Worm (Caenorhabditis elegans) whole organism, L1 larva: ENCODE data around the gene sar-1.
A peak's percentile ranks its signal among the peaks of the same experiment; 100 is the strongest.

ENCODE experiments used
- C04F5.9 ChIP-seq: sonication (generic microtip); optimal IDR thresholded peaks from 2 replicates; lab custom pipeline; 2016; ENCODE audit warnings: missing genetic modification characterization, missing compliant biosample characterization
- C34B4.2 ChIP-seq: sonication (generic microtip); optimal IDR thresholded peaks from 2 replicates; lab custom pipeline; 2017; ENCODE audit warnings: mild to moderate bottlenecking, missing genetic modification characterization, missing compliant biosample characterization
- F16B12.6 ChIP-seq: fragments of 150-350 bp; optimal IDR thresholded peaks from 2 replicates; lab custom pipeline; 2014; ENCODE audit warnings: missing biosample characterization, missing genetic modification characterization
- blmp-1 ChIP-seq: fragments of 150-350 bp; optimal IDR thresholded peaks from 2 replicates; lab custom pipeline; 2014; ENCODE audit warnings: missing biosample characterization, missing genetic modification characterization
- ceh-63 ChIP-seq: fragments of 200-800 bp; sonication (Bioruptor generic); optimal IDR thresholded peaks from 2 replicates; lab custom pipeline; 2018; ENCODE audit warnings: mild to moderate bottlenecking, missing genetic modification characterization, missing compliant biosample characterization
- ceh-8 ChIP-seq: fragments of 200-800 bp; sonication (Bioruptor generic); optimal IDR thresholded peaks from 2 replicates; lab custom pipeline; 2018; ENCODE audit warnings: mild to moderate bottlenecking, missing genetic modification characterization, moderate library complexity, missing compliant biosample characterization
- ceh-88 ChIP-seq: fragments of 200-800 bp; sonication (Bioruptor generic); IDR thresholded peaks from 2 replicates; pipeline ENCODE4 v1.3.6; 2022; ENCODE audit warnings: missing genetic modification characterization, missing compliant biosample characterization
- dsc-1 ChIP-seq: sonication (generic microtip); optimal IDR thresholded peaks from 2 replicates; lab custom pipeline; 2016; ENCODE audit warnings: mild to moderate bottlenecking, missing genetic modification characterization, missing compliant biosample characterization
- efl-1 ChIP-seq, 4 experiments: fragments of 150-350 bp; optimal IDR thresholded peaks in 3 of 4; peaks in 1 of 4; 1 replicate in 1 of 4; 2 replicates in 3 of 4; lab custom pipeline; 2014; ENCODE audit warnings: missing biosample characterization in 2 of 4, missing genetic modification characterization in 2 of 4, missing genetic modification reagents in 2 of 4
- efl-3 ChIP-seq: fragments of 200-800 bp; sonication (Bioruptor generic); optimal IDR thresholded peaks from 2 replicates; lab custom pipeline; 2018; ENCODE audit warnings: mild to moderate bottlenecking, missing genetic modification characterization, missing compliant biosample characterization
- egl-13 ChIP-seq: sonication (generic microtip); optimal IDR thresholded peaks from 2 replicates; lab custom pipeline; 2016; ENCODE audit warnings: missing genotype, missing genetic modification reagents, missing genetic modification characterization, missing compliant biosample characterization
- elt-2 ChIP-seq: sonication (generic microtip); optimal IDR thresholded peaks from 2 replicates; lab custom pipeline; 2016; ENCODE audit warnings: missing genetic modification characterization, mild to moderate bottlenecking, inconsistent platforms, missing compliant biosample characterization, missing genetic modification reagents
- fos-1 ChIP-seq: fragments of 150-350 bp; optimal IDR thresholded peaks from 2 replicates; lab custom pipeline; 2014; ENCODE audit warnings: missing biosample characterization, missing genetic modification characterization
- hlh-17 ChIP-seq: fragments of 200-800 bp; sonication (Bioruptor generic); optimal IDR thresholded peaks from 2 replicates; lab custom pipeline; 2018; ENCODE audit warnings: missing genetic modification characterization, mild to moderate bottlenecking, missing compliant biosample characterization, moderate library complexity, borderline replicate concordance
- isw-1 ChIP-seq: fragments of 200-800 bp; sonication (Bioruptor generic); IDR thresholded peaks from 2 replicates; pipeline ENCODE4 v1.3.6; 2022; ENCODE audit warnings: missing genetic modification characterization, missing compliant biosample characterization
- lin-14 ChIP-seq: fragments of 200-800 bp; sonication (Bioruptor generic); optimal IDR thresholded peaks from 2 replicates; lab custom pipeline; 2018; ENCODE audit warnings: mild to moderate bottlenecking, missing genetic modification characterization, moderate library complexity, missing compliant biosample characterization
- lin-15B ChIP-seq: fragments of 150-350 bp; sonication (generic microtip); optimal IDR thresholded peaks from 3 replicates; lab custom pipeline; 2014; ENCODE audit warnings: missing biosample characterization, missing genetic modification characterization
- lir-3 ChIP-seq: sonication (generic microtip); optimal IDR thresholded peaks from 2 replicates; lab custom pipeline; 2016; ENCODE audit warnings: mild to moderate bottlenecking, missing genetic modification characterization, moderate library complexity, missing compliant biosample characterization; ENCODE audit not compliant: poor library complexity
- mab-9 ChIP-seq: fragments of 200-800 bp; sonication (Bioruptor generic); IDR thresholded peaks from 2 replicates; pipeline ENCODE4 v1.3.6; 2022; ENCODE audit warnings: missing genetic modification reagents, missing genetic modification characterization, missing compliant biosample characterization
- nhr-11 ChIP-seq: fragments of 150-350 bp; optimal IDR thresholded peaks from 2 replicates; lab custom pipeline; 2014; ENCODE audit warnings: missing biosample characterization, missing genetic modification characterization
- nhr-28 ChIP-seq: fragments of 150-350 bp; optimal IDR thresholded peaks from 2 replicates; lab custom pipeline; 2014; ENCODE audit warnings: missing biosample characterization, missing genetic modification characterization
- nhr-71 ChIP-seq: sonication (generic microtip); optimal IDR thresholded peaks from 2 replicates; lab custom pipeline; 2016; ENCODE audit warnings: mild to moderate bottlenecking, missing genetic modification characterization, moderate library complexity, missing compliant biosample characterization
- nhr-76 ChIP-seq: sonication (generic microtip); optimal IDR thresholded peaks from 2 replicates; lab custom pipeline; 2017; ENCODE audit warnings: missing biosample characterization, missing genetic modification characterization
- nhr-77 ChIP-seq: fragments of 150-350 bp; optimal IDR thresholded peaks from 2 replicates; lab custom pipeline; 2014; ENCODE audit warnings: missing biosample characterization, missing genetic modification characterization
- nhr-84 ChIP-seq: sonication (generic microtip); optimal IDR thresholded peaks from 2 replicates; lab custom pipeline; 2017; ENCODE audit warnings: missing biosample characterization, missing genetic modification characterization
- nhr-85 ChIP-seq: sonication (generic microtip); peaks from one replicate; lab custom pipeline; 2016; ENCODE audit warnings: missing genetic modification characterization, inconsistent platforms, missing compliant biosample characterization
- nhr-90 ChIP-seq: sonication (generic microtip); optimal IDR thresholded peaks from 2 replicates; lab custom pipeline; 2016; ENCODE audit warnings: mild to moderate bottlenecking, missing genetic modification characterization, missing compliant biosample characterization; ENCODE audit not compliant: poor library complexity
- pag-3 ChIP-seq: sonication (generic microtip); optimal IDR thresholded peaks from 2 replicates; lab custom pipeline; 2017; ENCODE audit warnings: missing genetic modification characterization, mild to moderate bottlenecking, missing compliant biosample characterization, antibody characterized with exemption, borderline replicate concordance; ENCODE audit not compliant: insufficient read depth
- pax-3 ChIP-seq: fragments of 200-800 bp; sonication (Bioruptor generic); optimal IDR thresholded peaks from 2 replicates; lab custom pipeline; 2018; ENCODE audit warnings: mild to moderate bottlenecking, missing genetic modification characterization, moderate library complexity, missing compliant biosample characterization
- pqm-1 ChIP-seq: sonication (generic microtip); optimal IDR thresholded peaks from 3 replicates; lab custom pipeline; 2017; ENCODE audit warnings: missing biosample characterization, missing genetic modification characterization
- skn-1 ChIP-seq: fragments of 150-350 bp; optimal IDR thresholded peaks from 2 replicates; lab custom pipeline; 2014; ENCODE audit warnings: missing biosample characterization, missing genetic modification characterization
- snpc-4 ChIP-seq: fragments of 150-350 bp; optimal IDR thresholded peaks from 2 replicates; lab custom pipeline; 2014; ENCODE audit warnings: missing biosample characterization, missing genetic modification characterization
- snu-23 ChIP-seq: sonication (generic microtip); optimal IDR thresholded peaks from 2 replicates; lab custom pipeline; 2016; ENCODE audit warnings: missing genetic modification characterization, missing compliant biosample characterization
- sox-4 ChIP-seq: sonication (generic microtip); optimal IDR thresholded peaks from 2 replicates; lab custom pipeline; 2016; ENCODE audit warnings: missing genetic modification characterization, missing compliant biosample characterization
- sptf-1 ChIP-seq: fragments of 150-350 bp; optimal IDR thresholded peaks from 2 replicates; lab custom pipeline; 2014; ENCODE audit warnings: missing biosample characterization, missing genetic modification characterization
- sup-37 ChIP-seq: fragments of 200-800 bp; sonication (Bioruptor generic); optimal IDR thresholded peaks from 2 replicates; lab custom pipeline; 2018; ENCODE audit warnings: mild to moderate bottlenecking, missing genetic modification characterization, missing compliant biosample characterization
- unc-130 ChIP-seq: fragments of 150-350 bp; optimal IDR thresholded peaks from 2 replicates; lab custom pipeline; 2017; ENCODE audit warnings: missing biosample characterization, missing genetic modification characterization, inconsistent platforms
- unc-98 ChIP-seq: fragments of 200-800 bp; sonication (Bioruptor generic); IDR thresholded peaks from 2 replicates; pipeline ENCODE4 v1.3.6; 2022; ENCODE audit warnings: missing genetic modification characterization, missing compliant biosample characterization
- vab-15 ChIP-seq: sonication (generic microtip); optimal IDR thresholded peaks from 2 replicates; lab custom pipeline; 2017; ENCODE audit warnings: missing genotype, mild to moderate bottlenecking, missing genetic modification characterization, missing compliant biosample characterization
- xbp-1 ChIP-seq: sonication (generic microtip); optimal IDR thresholded peaks from 2 replicates; lab custom pipeline; 2016; ENCODE audit warnings: missing genetic modification characterization, missing compliant biosample characterization

sar-1 gene

DNA sequence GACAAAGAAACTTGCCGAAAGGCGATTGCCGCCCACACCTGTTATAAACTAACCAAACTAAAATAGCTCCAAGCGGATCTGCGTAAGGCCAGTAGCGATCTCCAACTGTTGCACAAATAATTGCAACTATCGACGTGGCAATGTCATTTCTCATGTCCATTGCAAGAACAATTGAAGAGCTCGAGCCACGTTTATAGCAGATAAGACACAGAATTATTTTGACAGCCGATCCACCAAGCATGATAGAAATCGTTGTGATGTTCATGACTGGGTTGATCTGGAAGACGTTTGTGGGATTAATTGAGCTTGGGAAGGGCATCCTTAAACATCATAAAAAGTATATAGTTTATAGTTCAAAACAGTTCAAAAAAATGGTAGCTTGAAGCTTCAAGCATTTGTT lies 29.9 kb upstream of the sar-1 start:
- no peak for TF ChIP-seq unc-98
- TF ChIP-seq sptf-1 (tag; lab: Kevin White, UChicago) = no peak
- TF ChIP-seq fos-1 (tag; lab: Kevin White, UChicago) = no peak
- TF ChIP-seq xbp-1 = no peak
- TF ChIP-seq sox-4 (tag; lab: Kevin White, UChicago) = no peak
- no peak for TF ChIP-seq isw-1 (GFP tag; lab: Robert Waterston, UW)
- no peak for TF ChIP-seq blmp-1 (tag; lab: Kevin White, UChicago)
- TF ChIP-seq hlh-17 (GFP tag; lab: Kevin White, UChicago) = no peak
- TF ChIP-seq ceh-8 = no peak
- no peak for TF ChIP-seq pqm-1 (tag; lab: Kevin White, UChicago)
- no peak for TF ChIP-seq ceh-88 (GFP tag; lab: Robert Waterston, UW)
- no peak for TF ChIP-seq skn-1
- no peak for TF ChIP-seq snu-23 (GFP tag; lab: Kevin White, UChicago)
- TF ChIP-seq unc-130 (tag; lab: Kevin White, UChicago) = no peak
- no peak for TF ChIP-seq C34B4.2 (tag; lab: Kevin White, UChicago)
- TF ChIP-seq egl-13 (tag; lab: Kevin White, UChicago) = no peak
- TF ChIP-seq lin-14 (GFP tag; lab: Kevin White, UChicago) = no peak
- TF ChIP-seq F16B12.6 = no peak

DNA sequence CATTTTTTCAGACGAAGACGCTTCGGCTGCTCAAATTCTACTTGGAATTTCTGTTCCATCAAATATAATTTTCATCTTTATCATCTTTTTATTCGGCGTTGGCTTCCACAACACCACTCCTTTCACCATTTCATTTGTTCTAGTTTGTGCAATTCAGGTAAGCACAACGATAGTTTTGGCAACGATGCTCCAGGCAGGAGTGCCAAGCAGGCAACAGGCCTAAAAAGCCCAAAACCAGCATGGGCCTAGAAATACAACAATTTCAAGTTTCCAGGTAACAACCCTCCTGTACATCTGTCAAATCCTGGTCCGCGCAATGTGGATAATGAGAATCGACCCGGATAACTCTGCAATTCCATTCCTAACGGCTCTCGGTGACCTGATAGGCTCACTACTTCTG lies 28.1 kb upstream of the sar-1 start:
- TF ChIP-seq nhr-77 (tag; lab: Kevin White, UChicago) = no peak
- no peak for TF ChIP-seq efl-1 (optimal IDR thresholded peaks at IDR 0.05; lab: Kevin White, UChicago)
- peak in 1 of 2 experiments; percentile 69 for TF ChIP-seq efl-1 (GFP tag; optimal IDR thresholded peaks at IDR 0.05 in 1 of 2; lab: Kevin White, UChicago)
- TF ChIP-seq sptf-1 (tag; lab: Kevin White, UChicago) = no peak
- TF ChIP-seq, all 84 proteins: peak for 1

DNA sequence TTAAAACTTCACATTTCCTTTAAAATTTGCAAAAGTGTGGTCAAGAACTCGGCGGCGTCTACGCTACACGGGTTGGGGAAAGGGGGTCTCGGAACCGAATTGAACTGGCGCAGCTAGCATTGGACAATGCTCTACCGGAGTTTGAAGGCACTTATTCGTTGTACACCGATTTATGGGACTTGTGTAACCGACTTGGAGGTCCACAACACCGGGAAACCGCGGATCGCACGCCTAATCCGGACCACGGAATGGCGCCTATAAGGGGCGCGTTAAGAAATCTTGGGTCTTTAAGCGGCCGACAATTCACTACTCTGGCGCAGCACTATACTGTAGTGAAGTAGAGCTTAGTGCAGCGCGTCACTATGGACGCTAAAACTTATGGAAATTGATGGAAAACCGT lies 25.6 kb upstream of the sar-1 start:
- TF ChIP-seq C04F5.9 (tag; lab: Kevin White, UChicago) (no peak), sox-4 (tag; lab: Kevin White, UChicago) (no peak), nhr-85 (tag; lab: Kevin White, UChicago) (peak; percentile 62), snpc-4 (tag; lab: Kevin White, UChicago) (peak; percentile 94)

DNA sequence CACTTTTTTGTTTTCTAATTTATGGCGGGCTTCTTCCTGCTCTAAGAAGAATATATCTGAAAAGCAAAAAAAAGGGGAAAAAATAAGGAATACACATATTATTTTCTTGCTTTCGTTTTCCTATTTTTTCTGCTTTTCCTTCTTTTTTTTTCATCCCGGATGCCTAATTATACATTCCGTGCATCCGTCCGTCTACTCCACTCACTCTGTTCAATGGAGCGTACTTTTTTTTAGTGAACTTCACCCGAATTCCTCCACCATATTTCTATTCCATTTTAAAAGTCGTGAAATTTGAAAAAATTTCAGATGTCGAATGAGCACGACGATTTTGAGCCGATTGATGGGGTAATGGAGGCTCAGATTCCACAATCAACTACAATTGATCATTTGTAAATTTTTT lies 23.1 kb upstream of the sar-1 start, which contains the start of gene ZK185.2:
Gene ZK185.2, plus strand, starts transcription at position 301 of the 400 bp plus-strand sequence.
- TF ChIP-seq pax-3 (tag; lab: Kevin White, UChicago) (no peak), pag-3 (tag; lab: Kevin White, UChicago) (no peak), efl-3 (no peak), dsc-1 (tag; lab: Kevin White, UChicago) (no peak), sup-37 (no peak), lin-15B (tag; lab: Kevin White, UChicago) (no peak), mab-9 (GFP tag; lab: Robert Waterston, UW) (no peak), sox-4 (tag; lab: Kevin White, UChicago) (no peak), sptf-1 (tag; lab: Kevin White, UChicago) (no peak), nhr-90 (tag; lab: Kevin White, UChicago) (no peak), nhr-28 (no peak), F16B12.6 (no peak), nhr-77 (tag; lab: Kevin White, UChicago) (no peak), nhr-11 (no peak), nhr-76 (tag; lab: Kevin White, UChicago) (no peak), nhr-71 (tag; lab: Kevin White, UChicago) (no peak)

DNA sequence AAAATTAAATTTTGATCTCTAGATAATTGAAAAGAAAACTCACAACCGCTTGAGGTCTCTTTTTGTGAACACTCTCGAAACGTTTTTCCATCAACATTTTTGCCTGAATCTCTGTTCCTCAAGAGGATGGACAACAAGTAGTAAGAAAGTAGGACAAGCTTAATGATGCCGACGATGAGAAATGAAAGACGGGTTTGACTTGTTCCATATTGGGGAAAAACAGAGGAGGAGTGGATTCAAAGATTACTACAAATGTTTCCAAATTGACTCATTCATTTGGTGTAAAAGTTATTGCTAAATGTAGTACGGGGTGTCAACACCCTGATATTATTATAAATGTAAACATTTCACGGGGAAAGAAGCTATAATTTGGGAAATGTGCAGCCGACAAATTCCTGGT lies 19.9 kb upstream of the sar-1 start, which contains the start of gene ZK185.4:
Gene ZK185.4, minus strand, starts transcription at position 101 of the 400 bp plus-strand sequence.
- TF ChIP-seq nhr-84 (tag; lab: Kevin White, UChicago) (no peak), pqm-1 (tag; lab: Kevin White, UChicago) (no peak), lir-3 (tag; lab: Kevin White, UChicago) (no peak), ceh-63 (GFP tag; lab: Kevin White, UChicago) (no peak), elt-2 (tag; lab: Kevin White, UChicago) (no peak), vab-15 (tag; lab: Kevin White, UChicago) (no peak)
